Fruit fly (Drosophila melanogaster) whole organism, embryonic: ENCODE results near the gene CG11608.

Experiments used
- Atf-2 ChIP-seq: fragments of 200-800 bp; sonication (Bioruptor generic); optimal IDR thresholded peaks from 2 replicates; lab custom pipeline; 2016; ENCODE audit warnings: missing biosample characterization, missing genetic modification characterization
- BtbVII ChIP-seq: fragments of 200-800 bp; sonication (Bioruptor generic); optimal IDR thresholded peaks from 3 replicates; lab custom pipeline; 2017; ENCODE audit warnings: missing biosample characterization, mild to moderate bottlenecking, missing genetic modification characterization
- CG10147 ChIP-seq: fragments of 200-800 bp; sonication (Bioruptor generic); optimal IDR thresholded peaks from 2 replicates; lab custom pipeline; 2019; ENCODE audit warnings: missing biosample characterization, mild to moderate bottlenecking, missing genetic modification characterization, moderate library complexity
- CG11247 ChIP-seq: fragments of 200-800 bp; sonication (Bioruptor generic); IDR thresholded peaks from 2 replicates; pipeline ENCODE4 v1.3.6; 2022; ENCODE audit warnings: missing biosample characterization, missing genetic modification characterization
- CG12391 ChIP-seq: fragments of 200-800 bp; sonication (Bioruptor generic); optimal IDR thresholded peaks from 3 replicates; lab custom pipeline; 2018; ENCODE audit warnings: missing biosample characterization, mild to moderate bottlenecking, missing genetic modification characterization, moderate library complexity
- CG12942 ChIP-seq: fragments of 200-800 bp; sonication (Bioruptor generic); optimal IDR thresholded peaks from 3 replicates; lab custom pipeline; 2016; ENCODE audit warnings: missing biosample characterization, missing genetic modification characterization
- CG13894 ChIP-seq: fragments of 200-800 bp; sonication (Bioruptor generic); optimal IDR thresholded peaks from 3 replicates; lab custom pipeline; 2018; ENCODE audit warnings: missing biosample characterization, mild to moderate bottlenecking, missing genetic modification characterization, moderate library complexity
- CG14667 ChIP-seq: fragments of 200-800 bp; sonication (Bioruptor generic); IDR thresholded peaks from 2 replicates; pipeline ENCODE4 v1.3.6; 2022; ENCODE audit warnings: missing biosample characterization, missing genetic modification characterization
- CG14965 ChIP-seq: fragments of 200-800 bp; sonication (Bioruptor generic); optimal IDR thresholded peaks from 2 replicates; lab custom pipeline; 2016; ENCODE audit warnings: missing biosample characterization, missing genetic modification characterization, borderline replicate concordance
- CG17328 ChIP-seq: fragments of 200-800 bp; sonication (Bioruptor generic); IDR thresholded peaks from 2 replicates; pipeline ENCODE4 v1.3.6; 2022; ENCODE audit warnings: missing biosample characterization, missing genetic modification characterization
- CG18476 ChIP-seq: fragments of 200-800 bp; sonication (Bioruptor generic); optimal IDR thresholded peaks from 2 replicates; lab custom pipeline; 2016; ENCODE audit warnings: missing biosample characterization, mild to moderate bottlenecking, missing genetic modification characterization
- CG2712 ChIP-seq: fragments of 200-800 bp; optimal IDR thresholded peaks from 3 replicates; lab custom pipeline; 2019; ENCODE audit warnings: missing biosample characterization, mild to moderate bottlenecking, missing genetic modification characterization, moderate library complexity
- CG3065 ChIP-seq: fragments of 200-800 bp; sonication (Bioruptor generic); optimal IDR thresholded peaks from 2 replicates; lab custom pipeline; 2016; ENCODE audit warnings: missing biosample characterization, missing genetic modification characterization
- CG31365 ChIP-seq: fragments of 200-800 bp; sonication (Bioruptor generic); optimal IDR thresholded peaks from 2 replicates; lab custom pipeline; 2018; ENCODE audit warnings: missing biosample characterization, mild to moderate bottlenecking, missing genetic modification characterization
- CG32772 ChIP-seq: fragments of 200-800 bp; sonication (Bioruptor generic); IDR thresholded peaks from 2 replicates; pipeline ENCODE4 v1.3.6; 2022; ENCODE audit warnings: missing biosample characterization, missing genetic modification characterization
- CG3847 ChIP-seq: fragments of 200-800 bp; sonication (Bioruptor generic); IDR thresholded peaks from 2 replicates; pipeline ENCODE4 v1.3.6; 2022; ENCODE audit warnings: missing biosample characterization, missing genetic modification characterization
- CG4328 ChIP-seq: fragments of 200-800 bp; sonication (Bioruptor generic); optimal IDR thresholded peaks from 3 replicates; lab custom pipeline; 2017; ENCODE audit warnings: missing biosample characterization, missing genetic modification reagents, missing genetic modification characterization
- CG4404 ChIP-seq: fragments of 200-800 bp; sonication (Bioruptor generic); IDR thresholded peaks from 2 replicates; pipeline ENCODE4 v1.3.6; 2022; ENCODE audit warnings: missing biosample characterization, missing genetic modification characterization
- CG4617 ChIP-seq: fragments of 200-800 bp; sonication (Bioruptor generic); optimal IDR thresholded peaks from 3 replicates; lab custom pipeline; 2016; ENCODE audit warnings: missing biosample characterization, missing genetic modification characterization, borderline replicate concordance
- CG4854 ChIP-seq: fragments of 200-800 bp; sonication (Bioruptor generic); optimal IDR thresholded peaks from 2 replicates; lab custom pipeline; 2016; ENCODE audit warnings: missing biosample characterization, missing genetic modification characterization, inconsistent platforms
- CG7963 ChIP-seq: fragments of 200-800 bp; sonication (Bioruptor generic); IDR thresholded peaks from 3 replicates; pipeline ENCODE4 v1.3.6; 2022; ENCODE audit warnings: missing biosample characterization, missing genetic modification characterization; ENCODE audit not compliant: partially characterized antibody
- CG8478 ChIP-seq: fragments of >200 bp; optimal IDR thresholded peaks from 2 replicates; lab custom pipeline; 2018
- CG9797 ChIP-seq: fragments of 200-800 bp; sonication (Bioruptor generic); optimal IDR thresholded peaks from 3 replicates; lab custom pipeline; 2018; ENCODE audit warnings: missing biosample characterization, mild to moderate bottlenecking, missing genetic modification characterization
- CoRest ChIP-seq: fragments of 200-800 bp; sonication (Bioruptor generic); optimal IDR thresholded peaks from 3 replicates; lab custom pipeline; 2018; ENCODE audit warnings: missing biosample characterization, mild to moderate bottlenecking, missing genetic modification characterization, moderate library complexity
- Doc2 ChIP-seq: fragments of 200-800 bp; sonication (Bioruptor generic); IDR thresholded peaks from 2 replicates; pipeline ENCODE4 v1.3.6; 2022; ENCODE audit warnings: missing biosample characterization, missing genetic modification characterization
- Dp ChIP-seq: fragments of 200-800 bp; sonication (Bioruptor generic); optimal IDR thresholded peaks from 2 replicates; lab custom pipeline; 2018; ENCODE audit warnings: missing biosample characterization, mild to moderate bottlenecking, missing genetic modification characterization, moderate library complexity
- E2f2 ChIP-seq: fragments of 200-800 bp; sonication (Bioruptor generic); IDR thresholded peaks from 2 replicates; pipeline ENCODE4 v1.3.6; 2022; ENCODE audit warnings: missing biosample characterization, missing genetic modification characterization
- HmgD ChIP-seq: fragments of 200-800 bp; sonication (Bioruptor generic); optimal IDR thresholded peaks from 3 replicates; lab custom pipeline; 2016; ENCODE audit warnings: missing biosample characterization, missing genetic modification characterization
- Myb ChIP-seq: fragments of 200-800 bp; sonication (Bioruptor generic); optimal IDR thresholded peaks from 2 replicates; lab custom pipeline; 2016; ENCODE audit warnings: missing biosample characterization, missing genetic modification characterization
- Rfx ChIP-seq: fragments of 200-800 bp; sonication (Bioruptor generic); IDR thresholded peaks from 2 replicates; pipeline ENCODE4 v1.3.6; 2022; ENCODE audit warnings: missing biosample characterization, missing genetic modification characterization
- ap ChIP-seq: fragments of 200-800 bp; sonication (Bioruptor generic); IDR thresholded peaks from 2 replicates; pipeline ENCODE4 v1.3.6; 2022; ENCODE audit warnings: missing biosample characterization, missing genetic modification characterization
- ato ChIP-seq: fragments of 200-800 bp; sonication (Bioruptor generic); IDR thresholded peaks from 2 replicates; pipeline ENCODE4 v1.3.6; 2022; ENCODE audit warnings: missing biosample characterization, missing genetic modification characterization; ENCODE audit not compliant: partially characterized antibody
- az2 ChIP-seq: fragments of 200-800 bp; sonication (Bioruptor generic); optimal IDR thresholded peaks from 3 replicates; lab custom pipeline; 2016; ENCODE audit warnings: missing biosample characterization, missing genetic modification characterization
- bcd ChIP-seq: fragments of 200-800 bp; sonication (Bioruptor generic); optimal IDR thresholded peaks from 2 replicates; lab custom pipeline; 2017; ENCODE audit warnings: missing biosample characterization, mild to moderate bottlenecking, missing genetic modification characterization
- cad ChIP-seq: fragments of >200 bp; optimal IDR thresholded peaks from 2 replicates; lab custom pipeline; 2017; ENCODE audit warnings: missing biosample characterization, missing genetic modification characterization
- chinmo ChIP-seq: fragments of 200-800 bp; sonication (Bioruptor generic); IDR thresholded peaks from 4 replicates; pipeline ENCODE4 v1.3.6; 2022; ENCODE audit warnings: missing biosample characterization, missing genetic modification characterization; ENCODE audit not compliant: partially characterized antibody
- croc ChIP-seq: fragments of 200-800 bp; sonication (Bioruptor generic); conservative IDR thresholded peaks from 3 replicates; pipeline ENCODE4 v1.3.6; 2022; ENCODE audit warnings: missing biosample characterization, missing genetic modification characterization
- dm ChIP-seq: fragments of 200-800 bp; sonication (Bioruptor generic); optimal IDR thresholded peaks from 3 replicates; lab custom pipeline; 2016; ENCODE audit warnings: missing biosample characterization, missing genetic modification characterization
- gfzf ChIP-seq: fragments of 200-800 bp; sonication (Bioruptor generic); optimal IDR thresholded peaks from 2 replicates; lab custom pipeline; 2016; ENCODE audit warnings: missing biosample characterization, mild to moderate bottlenecking, missing genetic modification characterization, moderate library complexity
- grn ChIP-seq: fragments of 200-800 bp; sonication (Bioruptor generic); optimal IDR thresholded peaks from 3 replicates; lab custom pipeline; 2017; ENCODE audit warnings: missing biosample characterization, missing genetic modification characterization
- gro ChIP-seq: fragments of 200-800 bp; sonication (Bioruptor generic); optimal IDR thresholded peaks from 2 replicates; lab custom pipeline; 2016; ENCODE audit warnings: missing biosample characterization, missing genetic modification characterization
- lab ChIP-seq: fragments of 200-800 bp; sonication (Bioruptor generic); optimal IDR thresholded peaks from 3 replicates; lab custom pipeline; 2017; ENCODE audit warnings: missing biosample characterization, missing genetic modification characterization, mild to moderate bottlenecking, moderate library complexity, missing genetic modification reagents
- nom ChIP-seq: fragments of 200-800 bp; sonication (Bioruptor generic); optimal IDR thresholded peaks from 2 replicates; lab custom pipeline; 2017; ENCODE audit warnings: missing biosample characterization, missing genetic modification characterization, mild to moderate bottlenecking, moderate library complexity, missing genetic modification reagents
- oc ChIP-seq: fragments of 200-800 bp; sonication (Bioruptor generic); optimal IDR thresholded peaks from 2 replicates; lab custom pipeline; 2018; ENCODE audit warnings: missing biosample characterization, mild to moderate bottlenecking, missing genetic modification characterization, moderate library complexity
- odd ChIP-seq: fragments of 200-800 bp; sonication (Bioruptor generic); optimal IDR thresholded peaks from 2 replicates; lab custom pipeline; 2017; ENCODE audit warnings: missing biosample characterization, mild to moderate bottlenecking, missing genetic modification characterization
- pzg ChIP-seq: fragments of 200-800 bp; sonication (Bioruptor generic); optimal IDR thresholded peaks from 3 replicates; lab custom pipeline; 2018; ENCODE audit warnings: missing biosample characterization, mild to moderate bottlenecking, missing genetic modification characterization, moderate library complexity
- sisA ChIP-seq: fragments of 200-800 bp; sonication (Bioruptor generic); IDR thresholded peaks from 2 replicates; pipeline ENCODE4 v1.3.6; 2022; ENCODE audit warnings: missing biosample characterization, missing genetic modification characterization
- slou ChIP-seq: fragments of 200-800 bp; sonication (Bioruptor generic); optimal IDR thresholded peaks from 3 replicates; lab custom pipeline; 2016; ENCODE audit warnings: missing biosample characterization, missing genetic modification characterization
- sr ChIP-seq: fragments of 200-800 bp; sonication (Bioruptor generic); IDR thresholded peaks from 3 replicates; pipeline ENCODE4 v1.3.6; 2022; ENCODE audit warnings: missing biosample characterization, missing genetic modification characterization
- stwl ChIP-seq: fragments of 200-800 bp; sonication (Bioruptor generic); optimal IDR thresholded peaks from 3 replicates; lab custom pipeline; 2018; ENCODE audit warnings: missing biosample characterization, mild to moderate bottlenecking, missing genetic modification characterization, moderate library complexity
- twi ChIP-seq: fragments of 200-800 bp; optimal IDR thresholded peaks from 2 replicates; lab custom pipeline; 2019; ENCODE audit warnings: missing biosample characterization, mild to moderate bottlenecking, missing genetic modification characterization, moderate library complexity
- wek ChIP-seq: fragments of 200-800 bp; sonication (Bioruptor generic); optimal IDR thresholded peaks from 3 replicates; lab custom pipeline; 2018; ENCODE audit warnings: missing biosample characterization, mild to moderate bottlenecking, missing genetic modification characterization, moderate library complexity
- yki ChIP-seq: fragments of >200 bp; optimal IDR thresholded peaks from 3 replicates; lab custom pipeline; 2018

The CG11608 gene

dm6 chr3R:12678850-12679249 lies 40.6 kb downstream of the CG11608 start, which contains the start of gene mbo:
TSS of gene mbo (minus strand) at chr3R:12679052.
- TF ChIP-seq CG2712 (no peak), oc (tag; lab: Kevin White, UChicago) (no peak), slou (GFP tag; lab: Kevin White, UChicago) (no peak), croc (GFP tag; lab: Robert Waterston, UW) (no peak), sr (GFP tag; lab: Robert Waterston, UW) (no peak), CG32772 (GFP tag; lab: Robert Waterston, UW) (no peak), CG8478 (no peak), Myb (GFP tag; lab: Kevin White, UChicago) (peak; percentile 13), gfzf (GFP tag; lab: Kevin White, UChicago) (peak; percentile 76), grn (GFP tag; lab: Kevin White, UChicago) (no peak), CG7963 (GFP tag; lab: Robert Waterston, UW) (no peak), gro (no peak), stwl (tag; lab: Kevin White, UChicago) (peak; percentile 85), dm (GFP tag; lab: Kevin White, UChicago) (no peak), pzg (GFP tag; lab: Kevin White, UChicago) (peak; percentile 25), CG12942 (GFP tag; lab: Kevin White, UChicago) (no peak), CG4404 (no peak), chinmo (GFP tag; lab: Robert Waterston, UW) (no peak), yki (lab: Kevin White, UChicago) (no peak), Dp (peak; percentile 36), CG9797 (GFP tag; lab: Kevin White, UChicago) (peak; percentile 55), CG14965 (GFP tag; lab: Kevin White, UChicago) (no peak), CG13894 (tag; lab: Kevin White, UChicago) (no peak), bcd (GFP tag; lab: Kevin White, UChicago) (no peak), CG4617 (GFP tag; lab: Kevin White, UChicago) (no peak), Doc2 (GFP tag; lab: Robert Waterston, UW) (no peak), CG4854 (GFP tag; lab: Kevin White, UChicago) (no peak), nom (GFP tag; lab: Kevin White, UChicago) (no peak), ap (GFP tag; lab: Robert Waterston, UW) (no peak), az2 (GFP tag; lab: Kevin White, UChicago) (no peak), CG11247 (GFP tag; lab: Robert Waterston, UW) (no peak), CoRest (tag; lab: Kevin White, UChicago) (no peak), Atf-2 (no peak), CG4328 (GFP tag; lab: Kevin White, UChicago) (no peak), HmgD (GFP tag; lab: Kevin White, UChicago) (no peak), E2f2 (GFP tag; lab: Robert Waterston, UW) (peak; percentile 35; the same call in 1 of the 2 replicates), BtbVII (GFP tag; lab: Kevin White, UChicago) (no peak), CG10147 (GFP tag; lab: Kevin White, UChicago) (no peak), CG18476 (no peak), twi (tag; lab: Kevin White, UChicago) (no peak), CG12391 (tag; lab: Kevin White, UChicago) (no peak), Rfx (GFP tag; lab: Robert Waterston, UW) (no peak), lab (GFP tag; lab: Kevin White, UChicago) (no peak), sisA (GFP tag; lab: Robert Waterston, UW) (no peak), wek (no peak), cad (no peak), ato (GFP tag; lab: Robert Waterston, UW) (no peak), CG3847 (GFP tag; lab: Robert Waterston, UW) (no peak), CG3065 (GFP tag; lab: Kevin White, UChicago) (no peak), CG14667 (GFP tag; lab: Robert Waterston, UW) (no peak), odd (GFP tag; lab: Kevin White, UChicago) (no peak), CG31365 (tag; lab: Kevin White, UChicago) (no peak), CG17328 (no peak)
